Fruit fly (Drosophila melanogaster) whole organism, embryonic: ENCODE measurements around the gene Prosbeta6.
A peak's percentile ranks its signal among the peaks of the same experiment; 100 is the strongest.

Experiments
- Abd-B ChIP-seq: fragments of 200-800 bp; sonication (Bioruptor generic); optimal IDR thresholded peaks from 2 replicates; lab custom pipeline; 2018; ENCODE audit warnings: missing biosample characterization, mild to moderate bottlenecking, missing genetic modification characterization, moderate library complexity
- Bdp1 ChIP-seq: fragments of 200-800 bp; sonication (Bioruptor generic); optimal IDR thresholded peaks from 3 replicates; lab custom pipeline; 2016; ENCODE audit warnings: missing biosample characterization, missing genetic modification characterization
- CG10321 ChIP-seq: fragments of 200-800 bp; sonication (Bioruptor generic); IDR thresholded peaks from 2 replicates; pipeline ENCODE4 v1.3.6; 2022; ENCODE audit warnings: missing biosample characterization, missing genetic modification characterization
- CG10431 ChIP-seq: fragments of 200-800 bp; sonication (Bioruptor generic); optimal IDR thresholded peaks from 3 replicates; lab custom pipeline; 2018; ENCODE audit warnings: missing biosample characterization, mild to moderate bottlenecking, missing genetic modification characterization
- CG10462 ChIP-seq: fragments of 200-800 bp; sonication (Bioruptor generic); optimal IDR thresholded peaks from 2 replicates; lab custom pipeline; 2016; ENCODE audit warnings: missing biosample characterization, missing genetic modification characterization
- CG10543 ChIP-seq: fragments of 200-800 bp; sonication (Bioruptor generic); optimal IDR thresholded peaks from 3 replicates; lab custom pipeline; 2017; ENCODE audit warnings: missing biosample characterization, mild to moderate bottlenecking, missing genetic modification characterization, moderate library complexity
- CG10565 ChIP-seq: fragments of 200-800 bp; sonication (Bioruptor generic); optimal IDR thresholded peaks from 3 replicates; lab custom pipeline; 2016; ENCODE audit warnings: missing biosample characterization, mild to moderate bottlenecking, missing genetic modification characterization
- CG10959 ChIP-seq: fragments of 200-800 bp; sonication (Bioruptor generic); IDR thresholded peaks from 2 replicates; pipeline ENCODE4 v1.3.6; 2022; ENCODE audit warnings: missing biosample characterization, missing genetic modification characterization
- CG11696 ChIP-seq: fragments of 200-800 bp; sonication (Bioruptor generic); IDR thresholded peaks from 2 replicates; pipeline ENCODE4 v1.3.6; 2022; ENCODE audit warnings: missing biosample characterization, missing genetic modification characterization
- CG12299 ChIP-seq: fragments of 200-800 bp; sonication (Bioruptor generic); optimal IDR thresholded peaks from 2 replicates; lab custom pipeline; 2018; ENCODE audit warnings: missing biosample characterization, mild to moderate bottlenecking, missing genetic modification characterization
- CG14050 ChIP-seq: fragments of 200-800 bp; sonication (Bioruptor generic); IDR thresholded peaks from 3 replicates; pipeline ENCODE4 v1.3.6; 2022; ENCODE audit warnings: missing biosample characterization, missing genetic modification characterization
- CG17568 ChIP-seq: fragments of 200-800 bp; sonication (Bioruptor generic); optimal IDR thresholded peaks from 2 replicates; lab custom pipeline; 2018; ENCODE audit warnings: missing biosample characterization, mild to moderate bottlenecking, missing genetic modification characterization, moderate library complexity
- CG2875 ChIP-seq: fragments of 200-800 bp; sonication (Bioruptor generic); optimal IDR thresholded peaks from 2 replicates; lab custom pipeline; 2017; ENCODE audit warnings: missing biosample characterization, mild to moderate bottlenecking, missing genetic modification characterization, missing genetic modification reagents
- CG2889 ChIP-seq: fragments of 200-800 bp; sonication (Bioruptor generic); IDR thresholded peaks from 3 replicates; pipeline ENCODE4 v1.3.6; 2022; ENCODE audit warnings: missing biosample characterization, missing genetic modification characterization
- CG31388 ChIP-seq: fragments of 200-800 bp; sonication (Bioruptor generic); optimal IDR thresholded peaks from 2 replicates; lab custom pipeline; 2016; ENCODE audit warnings: missing biosample characterization, missing genetic modification characterization
- CG43689 ChIP-seq: fragments of 200-800 bp; sonication (Bioruptor generic); IDR thresholded peaks from 2 replicates; pipeline ENCODE4 v1.3.6; 2022; ENCODE audit warnings: missing biosample characterization, missing genetic modification characterization
- CG4404 ChIP-seq: fragments of 200-800 bp; sonication (Bioruptor generic); IDR thresholded peaks from 2 replicates; pipeline ENCODE4 v1.3.6; 2022; ENCODE audit warnings: missing biosample characterization, missing genetic modification characterization
- CG4854 ChIP-seq: fragments of 200-800 bp; sonication (Bioruptor generic); optimal IDR thresholded peaks from 2 replicates; lab custom pipeline; 2016; ENCODE audit warnings: missing biosample characterization, missing genetic modification characterization, inconsistent platforms
- CG7556 ChIP-seq: fragments of 200-800 bp; sonication (Bioruptor generic); optimal IDR thresholded peaks from 2 replicates; lab custom pipeline; 2017; ENCODE audit warnings: missing biosample characterization, mild to moderate bottlenecking, missing genetic modification characterization
- CG7786 ChIP-seq: fragments of 200-800 bp; sonication (Bioruptor generic); optimal IDR thresholded peaks from 2 replicates; lab custom pipeline; 2016; ENCODE audit warnings: missing biosample characterization, missing genetic modification characterization
- CG8290 ChIP-seq, 3 experiments: fragments of 200-800 bp; sonication (Bioruptor generic); optimal IDR thresholded peaks; 2 replicates each; lab custom pipeline; 2016 to 2019; ENCODE audit warnings: missing biosample characterization in 3 of 3, missing genetic modification characterization in 3 of 3, mild to moderate bottlenecking in 2 of 3, moderate library complexity in 1 of 3
- Dll ChIP-seq: fragments of 200-800 bp; sonication (Bioruptor generic); IDR thresholded peaks from 4 replicates; pipeline ENCODE4 v1.3.6; 2022; ENCODE audit warnings: missing biosample characterization, missing genetic modification characterization; ENCODE audit not compliant: partially characterized antibody
- Hr39 ChIP-seq: fragments of >200 bp; optimal IDR thresholded peaks from 2 replicates; lab custom pipeline; 2017
- Hsf ChIP-seq: fragments of 200-800 bp; sonication (Bioruptor generic); optimal IDR thresholded peaks from 3 replicates; lab custom pipeline; 2016; ENCODE audit warnings: missing biosample characterization, missing genetic modification characterization
- Kr ChIP-seq: fragments of 200-800 bp; sonication (Bioruptor generic); optimal IDR thresholded peaks from 2 replicates; lab custom pipeline; 2017; ENCODE audit warnings: missing biosample characterization, mild to moderate bottlenecking, missing genetic modification characterization
- Mad ChIP-seq: fragments of 200-800 bp; sonication (Bioruptor generic); optimal IDR thresholded peaks from 2 replicates; lab custom pipeline; 2016; ENCODE audit warnings: missing biosample characterization, missing genetic modification characterization
- Max ChIP-seq: fragments of 200-800 bp; sonication (Bioruptor generic); optimal IDR thresholded peaks from 2 replicates; lab custom pipeline; 2016; ENCODE audit warnings: missing biosample characterization, mild to moderate bottlenecking, missing genetic modification characterization
- Optix ChIP-seq: fragments of 200-800 bp; sonication (Bioruptor generic); IDR thresholded peaks from 3 replicates; pipeline ENCODE4 v1.3.6; 2022; ENCODE audit warnings: missing biosample characterization, missing genetic modification characterization
- Rx ChIP-seq: fragments of 200-800 bp; sonication (Bioruptor generic); IDR thresholded peaks from 2 replicates; pipeline ENCODE4 v1.3.6; 2022; ENCODE audit warnings: missing biosample characterization, missing genetic modification characterization
- abd-A ChIP-seq: fragments of 200-800 bp; sonication (Bioruptor generic); optimal IDR thresholded peaks from 3 replicates; lab custom pipeline; 2019; ENCODE audit warnings: missing biosample characterization, mild to moderate bottlenecking, missing genetic modification characterization, moderate library complexity
- az2 ChIP-seq: fragments of 200-800 bp; sonication (Bioruptor generic); optimal IDR thresholded peaks from 3 replicates; lab custom pipeline; 2016; ENCODE audit warnings: missing biosample characterization, missing genetic modification characterization
- bbx ChIP-seq: fragments of 200-800 bp; sonication (Bioruptor generic); IDR thresholded peaks from 2 replicates; pipeline ENCODE4 v1.3.6; 2022; ENCODE audit warnings: missing biosample characterization, missing genetic modification characterization; ENCODE audit not compliant: partially characterized antibody
- bowl ChIP-seq: fragments of 200-800 bp; sonication (Bioruptor generic); IDR thresholded peaks from 2 replicates; pipeline ENCODE4 v1.3.6; 2022; ENCODE audit warnings: missing biosample characterization, missing genetic modification characterization
- br ChIP-seq: fragments of >200 bp; optimal IDR thresholded peaks from 2 replicates; lab custom pipeline; 2017
- crp ChIP-seq, 2 experiments: fragments of 200-800 bp; sonication (Bioruptor generic); optimal IDR thresholded peaks; 2 replicates in 1 of 2; 3 replicates in 1 of 2; lab custom pipeline; 2017; ENCODE audit warnings: missing biosample characterization in 2 of 2, missing genetic modification characterization in 2 of 2, mild to moderate bottlenecking in 1 of 2, moderate library complexity in 1 of 2
- dmrt99B ChIP-seq: fragments of 200-800 bp; sonication (Bioruptor generic); optimal IDR thresholded peaks from 2 replicates; lab custom pipeline; 2018; ENCODE audit warnings: missing biosample characterization, mild to moderate bottlenecking, missing genetic modification characterization, moderate library complexity
- exex ChIP-seq: fragments of 200-800 bp; sonication (Bioruptor generic); optimal IDR thresholded peaks from 4 replicates; lab custom pipeline; 2018; ENCODE audit warnings: missing biosample characterization, mild to moderate bottlenecking, missing genetic modification characterization, moderate library complexity
- gcm2 ChIP-seq: fragments of 200-800 bp; sonication (Bioruptor generic); optimal IDR thresholded peaks from 2 replicates; lab custom pipeline; 2016; ENCODE audit warnings: missing biosample characterization, missing genetic modification characterization
- jumu ChIP-seq: fragments of 200-800 bp; sonication (Bioruptor generic); optimal IDR thresholded peaks from 3 replicates; lab custom pipeline; 2016; ENCODE audit warnings: missing biosample characterization, missing genetic modification characterization
- kay ChIP-seq: fragments of 200-800 bp; sonication (Bioruptor generic); optimal IDR thresholded peaks from 2 replicates; lab custom pipeline; 2016; ENCODE audit warnings: missing biosample characterization, missing genetic modification characterization
- lilli ChIP-seq: fragments of 200-800 bp; sonication (Bioruptor generic); optimal IDR thresholded peaks from 3 replicates; lab custom pipeline; 2016; ENCODE audit warnings: missing biosample characterization, missing genetic modification characterization
- mam ChIP-seq: fragments of 200-800 bp; sonication (Bioruptor generic); optimal IDR thresholded peaks from 3 replicates; lab custom pipeline; 2016; ENCODE audit warnings: missing biosample characterization, missing genetic modification characterization
- mld ChIP-seq: fragments of 200-800 bp; sonication (Bioruptor generic); IDR thresholded peaks from 3 replicates; pipeline ENCODE4 v1.3.6; 2022; ENCODE audit warnings: missing biosample characterization, missing genetic modification characterization; ENCODE audit not compliant: partially characterized antibody
- org-1 ChIP-seq: fragments of 200-800 bp; sonication (Bioruptor generic); optimal IDR thresholded peaks from 2 replicates; lab custom pipeline; 2017; ENCODE audit warnings: missing biosample characterization, missing genetic modification characterization
- rib ChIP-seq: fragments of 200-800 bp; sonication (Bioruptor generic); IDR thresholded peaks from 2 replicates; pipeline ENCODE4 v1.3.6; 2022; ENCODE audit warnings: missing biosample characterization, missing genetic modification characterization
- scrt ChIP-seq: fragments of 200-800 bp; sonication (Bioruptor generic); optimal IDR thresholded peaks from 2 replicates; lab custom pipeline; 2018; ENCODE audit warnings: missing biosample characterization, mild to moderate bottlenecking, missing genetic modification characterization, moderate library complexity
- ssp ChIP-seq: fragments of 200-800 bp; sonication (Bioruptor generic); IDR thresholded peaks from 2 replicates; pipeline ENCODE4 v1.3.6; 2022; ENCODE audit warnings: missing biosample characterization, missing genetic modification characterization
- trem ChIP-seq: fragments of 200-800 bp; optimal IDR thresholded peaks from 3 replicates; lab custom pipeline; 2019; ENCODE audit warnings: missing biosample characterization, mild to moderate bottlenecking, missing genetic modification characterization, moderate library complexity
- usp ChIP-seq: fragments of >200 bp; optimal IDR thresholded peaks from 2 replicates; lab custom pipeline; 2017; ENCODE audit warnings: missing biosample characterization, missing genetic modification characterization
- wek ChIP-seq: fragments of 200-800 bp; sonication (Bioruptor generic); optimal IDR thresholded peaks from 3 replicates; lab custom pipeline; 2018; ENCODE audit warnings: missing biosample characterization, mild to moderate bottlenecking, missing genetic modification characterization, moderate library complexity
- wor ChIP-seq: fragments of 200-800 bp; sonication (Bioruptor generic); IDR thresholded peaks from 2 replicates; pipeline ENCODE4 v1.3.6; 2022; ENCODE audit warnings: missing biosample characterization, missing genetic modification characterization

The Prosbeta6 gene

DNA sequence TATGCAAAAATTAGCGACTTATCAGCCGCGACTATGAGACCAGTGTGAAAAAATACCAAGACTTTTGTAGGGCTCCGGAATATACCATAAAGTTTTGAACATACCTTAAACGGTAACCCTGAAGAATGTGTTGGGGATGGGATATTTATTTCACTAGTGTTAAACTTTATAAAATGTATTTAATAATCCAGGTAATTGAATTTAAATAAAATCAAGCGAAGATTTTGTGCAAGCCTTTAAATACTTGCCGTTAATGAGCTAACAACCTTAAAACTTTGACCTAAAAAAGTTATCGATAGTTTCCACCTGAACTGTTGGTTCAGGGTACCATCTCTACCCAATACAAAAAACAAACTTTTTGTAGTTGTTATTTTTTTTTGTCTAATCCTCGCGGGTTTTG is 1.9 kb upstream of the Prosbeta6 start, which contains the start of gene CG4101 (continued):
- peak; percentile 86 for TF ChIP-seq trem (tag; lab: Kevin White, UChicago)
- no peak for TF ChIP-seq wek (GFP tag; lab: Kevin White, UChicago)
- peak; percentile 60 for TF ChIP-seq CG10462 (GFP tag; lab: Kevin White, UChicago)
- TF ChIP-seq CG10565 (GFP tag; lab: Kevin White, UChicago), result peak; percentile 42
- no peak for TF ChIP-seq CG10431
- TF ChIP-seq CG31388, result no peak
- peak; percentile 59 for TF ChIP-seq Mad (GFP tag; lab: Kevin White, UChicago)
- no peak for TF ChIP-seq bowl (GFP tag; lab: Robert Waterston, UW)
- TF ChIP-seq bbx (GFP tag; lab: Robert Waterston, UW), result peak; percentile 66; the same call in 1 of the 2 replicates
- peak; percentile 80 for TF ChIP-seq az2 (GFP tag; lab: Kevin White, UChicago)
- no peak for TF ChIP-seq abd-A (tag; lab: Kevin White, UChicago)
- TF ChIP-seq Bdp1 (GFP tag; lab: Kevin White, UChicago), result peak; percentile 67
- no peak for TF ChIP-seq br
- TF ChIP-seq kay, result peak; percentile 56
- peak; percentile 53 for TF ChIP-seq exex (tag; lab: Kevin White, UChicago)
- TF ChIP-seq dmrt99B (tag; lab: Kevin White, UChicago), result peak; percentile 72
- peak; percentile 92 for TF ChIP-seq lilli (GFP tag; lab: Kevin White, UChicago)
- peak; percentile 40; the same call in 1 of the 3 replicates for TF ChIP-seq CG2889 (GFP tag; lab: Robert Waterston, UW)
- TF ChIP-seq Kr (GFP tag; lab: Kevin White, UChicago), result no peak
- TF ChIP-seq Optix, result 0 out of 3 replicates have a peak, but pooled peaks have one; percentile 49
- peak; percentile 74 for TF ChIP-seq CG17568 (GFP tag; lab: Kevin White, UChicago)
- TF ChIP-seq Abd-B, result peak; percentile 75
- 0 out of 2 replicates have a peak, but pooled peaks have one; percentile 38 for TF ChIP-seq CG10321
- peak; percentile 79 for TF ChIP-seq CG12299 (tag; lab: Kevin White, UChicago)
- no peak for TF ChIP-seq usp (GFP tag; lab: Kevin White, UChicago)
- peak; percentile 57; the same call in 1 of the 2 replicates for TF ChIP-seq wor (GFP tag; lab: Robert Waterston, UW)
- TF ChIP-seq mam (GFP tag; lab: Kevin White, UChicago), result peak; percentile 88
- TF ChIP-seq rib, result 0 out of 2 replicates have a peak, but pooled peaks have one; percentile 47
- peak; percentile 53 for TF ChIP-seq CG7556 (GFP tag; lab: Kevin White, UChicago)
- TF ChIP-seq CG7786 (GFP tag; lab: Kevin White, UChicago), result peak; percentile 76
- peak; percentile 71 for TF ChIP-seq CG14050
- TF ChIP-seq mld, result no peak
- TF ChIP-seq CG43689 (GFP tag; lab: Robert Waterston, UW), result no peak
- no peak for TF ChIP-seq org-1 (GFP tag; lab: Kevin White, UChicago)
- peak; percentile 73 for TF ChIP-seq CG8290 (GFP tag; optimal IDR thresholded peaks at IDR 0.05; lab: Kevin White, UChicago)
- TF ChIP-seq CG8290 (tag; optimal IDR thresholded peaks at IDR 0.05; lab: Kevin White, UChicago), result peak; percentile 45 to 57
- peak; percentile 88 for TF ChIP-seq Hsf
- TF ChIP-seq Max (GFP tag; lab: Kevin White, UChicago), result peak; percentile 72
- peak; percentile 81 for TF ChIP-seq CG10543 (GFP tag; lab: Kevin White, UChicago)
- TF ChIP-seq crp (GFP tag; optimal IDR thresholded peaks at IDR 0.05; lab: Kevin White, UChicago), result peak in 1 of 2 experiments; percentile 51
- TF ChIP-seq jumu (GFP tag; lab: Kevin White, UChicago), result peak; percentile 58
- TF ChIP-seq CG4404, result peak; percentile 57
- peak; percentile 61; the same call in 1 of the 2 replicates for TF ChIP-seq CG11696
- peak; percentile 11 for TF ChIP-seq CG2875 (GFP tag; lab: Kevin White, UChicago)
- TF ChIP-seq CG4854 (GFP tag; lab: Kevin White, UChicago), result peak; percentile 65
- peak; percentile 93 for TF ChIP-seq Dll (GFP tag; lab: Robert Waterston, UW)
- peak; percentile 66 for TF ChIP-seq Rx (GFP tag; lab: Robert Waterston, UW)
- TF ChIP-seq Hr39 (lab: Kevin White, UChicago), result no peak
- TF ChIP-seq scrt (GFP tag; lab: Kevin White, UChicago), result peak; percentile 43
- peak; percentile 44 for TF ChIP-seq CG10959 (GFP tag; lab: Robert Waterston, UW)
- TF ChIP-seq gcm2 (GFP tag; lab: Kevin White, UChicago), result peak; percentile 50
- peak; percentile 57 for TF ChIP-seq ssp (GFP tag; lab: Robert Waterston, UW)
